Fruit fly (Drosophila melanogaster): ENCODE measurements around the gene CG32107.

Gene CG32107

DNA sequence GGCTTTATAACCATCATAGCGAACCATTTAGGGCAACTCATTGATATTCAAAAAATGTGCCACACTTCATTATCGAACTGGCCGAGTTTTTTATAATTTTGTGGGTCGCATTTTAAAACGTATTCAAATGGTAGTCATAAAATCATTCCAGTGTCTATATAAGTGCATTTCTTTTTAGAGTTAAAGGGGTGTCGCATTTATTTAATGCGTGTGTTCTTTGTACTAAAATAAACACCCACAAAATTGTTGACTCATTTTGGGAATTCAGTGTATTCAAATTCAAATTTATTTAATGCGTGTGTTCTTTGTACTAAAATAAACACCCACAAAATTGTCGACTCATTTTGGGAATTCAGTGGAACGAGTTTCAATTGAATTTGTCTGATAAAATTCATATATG, 30.7 kb downstream of the CG32107 start (continued):
- TF ChIP-seq CG2875 (GFP tag; optimal IDR thresholded peaks at IDR 0.05) (peak; percentile 10), Opbp (GFP tag; IDR thresholded peaks at IDR 0.05; ENCODE audit: partially characterized antibody) (no peak), HmgZ (tag; optimal IDR thresholded peaks at IDR 0.05) (no peak), Oli (tag; optimal IDR thresholded peaks at IDR 0.05) (peak; percentile 2), CG12769 (tag; optimal IDR thresholded peaks at IDR 0.05) (peak; percentile 16), CG10209 (GFP tag; optimal IDR thresholded peaks at IDR 0.05) (peak; percentile 17), fd3F (GFP tag; optimal IDR thresholded peaks at IDR 0.05) (peak; percentile 4)

DNA sequence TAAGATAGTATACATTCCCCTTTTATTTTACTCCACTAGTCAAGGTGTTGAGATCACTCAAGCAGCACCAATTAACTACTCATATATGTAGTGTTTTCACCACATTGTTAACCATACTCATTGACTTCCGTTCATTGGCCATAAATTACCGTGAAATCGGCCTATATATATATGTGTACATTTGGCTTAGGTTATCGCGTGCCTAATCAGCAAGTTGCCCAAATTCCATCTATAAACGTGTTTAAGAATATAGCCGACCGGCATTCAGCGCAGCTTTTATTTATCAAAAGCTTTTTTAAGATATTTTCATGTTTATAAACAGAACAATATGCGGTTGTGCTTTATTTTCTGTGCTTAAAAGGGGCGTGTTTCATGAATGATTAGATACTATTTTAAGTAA, 32.6 kb downstream of the CG32107 start:
- TF ChIP-seq sens (GFP tag) = peak; percentile 71
- TF ChIP-seq sug (tag; optimal IDR thresholded peaks at IDR 0.05) = peak; percentile 43
- TF ChIP-seq exex (tag; optimal IDR thresholded peaks at IDR 0.05) = peak; percentile 77
- peak; percentile 17 for TF ChIP-seq CG17568 (GFP tag; optimal IDR thresholded peaks at IDR 0.05)
- TF ChIP-seq sd (tag; optimal IDR thresholded peaks at IDR 0.05) = peak; percentile 94
- TF ChIP-seq Hr78 (GFP tag; optimal IDR thresholded peaks at IDR 0.05) = peak in 1 of 2 experiments; percentile 34
- no peak for TF ChIP-seq usp (GFP tag; optimal IDR thresholded peaks at IDR 0.05)
- TF ChIP-seq CG10209 (GFP tag; optimal IDR thresholded peaks at IDR 0.05) = no peak
- no peak for TF ChIP-seq CG6791 (GFP tag; IDR thresholded peaks at IDR 0.05; ENCODE audit: partially characterized antibody)
- TF ChIP-seq cwo (GFP tag; optimal IDR thresholded peaks at IDR 0.05) = peak; percentile 69
- TF ChIP-seq CG34376 (GFP tag; optimal IDR thresholded peaks at IDR 0.05) = peak; percentile 72

DNA sequence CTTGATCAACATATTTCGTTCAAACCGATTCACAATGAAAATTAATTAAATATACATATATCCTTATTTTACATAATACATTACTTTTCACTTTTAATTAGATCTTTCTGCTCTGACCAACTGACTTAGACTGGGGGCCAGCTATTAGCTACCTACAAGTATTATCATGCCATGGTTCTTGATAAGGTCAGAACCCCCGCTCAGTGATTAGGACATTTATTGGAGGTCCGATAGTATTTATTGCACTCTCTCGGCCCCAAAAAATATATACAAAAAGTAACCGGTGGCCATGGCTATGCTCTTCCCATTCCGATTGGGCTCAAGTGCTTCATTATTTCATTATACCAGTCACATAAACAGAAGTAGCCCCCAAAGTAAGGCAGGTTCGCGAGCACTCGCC, 33.4 kb downstream of the CG32107 start:
- peak; percentile 70 for TF ChIP-seq exex (tag; optimal IDR thresholded peaks at IDR 0.05)
- no peak for TF ChIP-seq CG18619 (GFP tag; optimal IDR thresholded peaks at IDR 0.05)
- TF ChIP-seq CG7928 (GFP tag; optimal IDR thresholded peaks at IDR 0.05) = no peak
- no peak for TF ChIP-seq CG15514 (GFP tag; optimal IDR thresholded peaks at IDR 0.05)
- TF ChIP-seq CG16863 (GFP tag; optimal IDR thresholded peaks at IDR 0.05) = no peak
- no peak for TF ChIP-seq CG12104 (GFP tag; optimal IDR thresholded peaks at IDR 0.05)
- no peak for TF ChIP-seq CG9932 (GFP tag; IDR thresholded peaks at IDR 0.05)
- TF ChIP-seq CG34376 (GFP tag; optimal IDR thresholded peaks at IDR 0.05) = peak; percentile 20
- TF ChIP-seq sug (tag; optimal IDR thresholded peaks at IDR 0.05) = peak; percentile 96

DNA sequence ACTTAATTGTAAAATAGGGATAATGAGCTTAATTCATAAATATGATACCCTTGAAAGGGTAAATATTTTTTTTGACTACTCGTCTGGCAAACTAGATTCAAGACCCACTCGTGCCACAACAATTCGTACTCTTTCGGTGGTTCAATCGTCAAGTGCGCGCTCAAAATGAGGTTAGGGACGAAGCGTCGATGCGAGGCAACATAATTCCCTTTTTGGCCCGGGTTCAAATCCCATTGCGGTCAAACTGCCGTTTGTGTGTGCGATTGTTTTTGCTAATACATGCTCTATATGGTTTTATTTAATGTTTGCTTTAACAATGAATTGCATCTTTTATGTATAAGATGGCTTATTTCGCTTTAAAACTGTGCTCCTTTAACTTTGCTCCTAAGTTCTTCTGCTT, 45.3 kb downstream of the CG32107 start:
- TF ChIP-seq CG18619 (GFP tag; optimal IDR thresholded peaks at IDR 0.05) (no peak), CG6791 (GFP tag; IDR thresholded peaks at IDR 0.05; ENCODE audit: partially characterized antibody) (peak; percentile 80; the same call in 2 of the 3 replicates), Dbx (GFP tag; IDR thresholded peaks at IDR 0.05) (no peak), slbo (GFP tag; IDR thresholded peaks at IDR 0.05) (no peak), Stat92E (GFP tag; optimal IDR thresholded peaks at IDR 0.05) (no peak), CG7963 (GFP tag; IDR thresholded peaks at IDR 0.05; ENCODE audit: partially characterized antibody) (peak; percentile 63; the same call in 2 of the 3 replicates), ash1 (GFP tag; optimal IDR thresholded peaks at IDR 0.05) (no peak), CG31224 (GFP tag; IDR thresholded peaks at IDR 0.05) (no peak), run (tag; optimal IDR thresholded peaks at IDR 0.05) (no peak), sens-2 (GFP tag; IDR thresholded peaks at IDR 0.05) (no peak), Bdp1 (GFP tag; optimal IDR thresholded peaks at IDR 0.05) (peak; percentile 99), CG3726 (GFP tag; IDR thresholded peaks at IDR 0.05) (no peak), prd (optimal IDR thresholded peaks at IDR 0.05) (no peak), prd (GFP tag; IDR thresholded peaks at IDR 0.05) (no peak), ato (GFP tag; IDR thresholded peaks at IDR 0.05; ENCODE audit: partially characterized antibody) (peak; percentile 68), E2f1 (GFP tag; IDR thresholded peaks at IDR 0.05) (no peak), Chrac-16 (GFP tag; optimal IDR thresholded peaks at IDR 0.05) (no peak), Rx (GFP tag; IDR thresholded peaks at IDR 0.05) (no peak), CG14710 (tag; optimal IDR thresholded peaks at IDR 0.05) (no peak), CG7357 (GFP tag; IDR thresholded peaks at IDR 0.05) (no peak), fd64A (GFP tag; optimal IDR thresholded peaks at IDR 0.05) (no peak), aop (GFP tag; IDR thresholded peaks at IDR 0.05) (no peak), cato (GFP tag; optimal IDR thresholded peaks at IDR 0.05; ENCODE audit: borderline replicate concordance) (no peak), Elba2 (GFP tag; optimal IDR thresholded peaks at IDR 0.05) (no peak), CG7372 (GFP tag; IDR thresholded peaks at IDR 0.05) (no peak)
